Worm (Caenorhabditis elegans) whole organism, L3 larva: ENCODE results near the gene cyn-10.

ENCODE experiments used
- ama-1 ChIP-seq: fragments of 150-350 bp; optimal IDR thresholded peaks from 2 replicates; lab custom pipeline; 2018
- daf-12 ChIP-seq: fragments of 150-350 bp; optimal IDR thresholded peaks from 2 replicates; lab custom pipeline; 2014; ENCODE audit warnings: missing biosample characterization, missing genetic modification reagents, missing genetic modification characterization
- nhr-77 ChIP-seq: fragments of 150-350 bp; optimal IDR thresholded peaks from 2 replicates; lab custom pipeline; 2014; ENCODE audit warnings: missing biosample characterization, missing genetic modification characterization
- unc-39 ChIP-seq: sonication (generic microtip); optimal IDR thresholded peaks from 4 replicates; lab custom pipeline; 2017; ENCODE audit warnings: missing biosample characterization, missing genetic modification characterization

DNA sequence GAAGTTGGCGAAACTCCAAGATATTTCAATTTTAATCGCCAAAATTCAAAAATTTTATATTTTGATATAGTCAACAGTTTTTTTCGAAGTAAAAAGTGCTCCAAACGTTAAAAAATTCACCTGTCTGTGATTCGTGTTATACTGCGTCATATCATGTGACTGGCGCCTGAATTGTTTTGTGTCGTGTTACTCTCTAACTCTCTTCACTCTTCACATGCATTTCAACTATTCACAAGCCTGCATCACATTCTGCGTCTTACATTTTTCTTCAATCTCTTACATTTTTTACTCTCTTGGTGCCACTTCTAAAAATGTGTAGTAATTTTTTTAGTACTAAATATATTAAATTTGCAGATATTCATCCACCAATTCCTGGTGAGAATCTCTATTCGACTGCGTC, 15.3 kb upstream of the cyn-10 start, which contains the start of gene flcn-1:
- TF ChIP-seq ama-1 (no peak), unc-39 (tag; lab: Kevin White, UChicago) (no peak), nhr-77 (no peak), daf-12 (tag; lab: Kevin White, UChicago) (no peak)
